Fruit fly (Drosophila melanogaster): Measurements from ENCODE around the gene CG14452.
A peak's percentile ranks its signal among the peaks of the same experiment; 100 is the strongest.

DNA sequence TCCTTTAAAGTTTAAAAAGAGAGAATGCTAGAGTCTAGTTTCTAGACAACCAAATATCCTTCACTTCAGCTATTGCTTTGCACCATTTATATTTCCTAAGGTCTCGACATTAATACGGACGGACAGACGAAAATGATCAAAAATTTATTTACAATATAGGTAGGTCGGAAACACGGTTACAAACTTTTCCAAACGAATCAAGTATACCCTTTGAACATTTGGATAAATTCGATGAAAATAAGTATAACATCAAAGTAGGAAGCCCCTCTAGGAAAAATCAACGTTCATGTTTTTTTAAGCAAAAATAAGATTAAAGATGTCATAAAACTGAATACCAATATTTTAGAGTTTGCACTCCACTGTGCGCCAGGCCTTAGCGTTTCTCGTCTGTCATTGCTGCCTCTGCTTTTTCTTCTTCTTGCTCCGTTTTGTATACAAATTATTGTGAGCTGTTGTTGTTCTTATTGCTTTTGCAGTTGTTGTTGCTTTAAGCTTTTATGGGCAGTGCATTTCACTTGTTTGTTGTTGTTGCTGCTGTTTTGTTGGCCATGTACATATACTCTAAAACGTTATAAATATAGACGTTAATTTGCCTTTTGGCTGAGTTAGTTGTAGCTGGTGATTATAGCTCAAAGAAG is 47.3 kb downstream of the CG14452 start:
- TF ChIP-seq lola (GFP tag; optimal IDR thresholded peaks at IDR 0.05): no peak
- TF ChIP-seq psq (GFP tag; optimal IDR thresholded peaks at IDR 0.05): peak; percentile 7
- no peak for TF ChIP-seq fru (GFP tag; optimal IDR thresholded peaks at IDR 0.05)
- no peak for TF ChIP-seq dl (GFP tag; optimal IDR thresholded peaks at IDR 0.05; ENCODE audit: insufficient read depth in 1 of 2, partially characterized antibody in 2 of 2)
- TF ChIP-seq Myc (optimal IDR thresholded peaks at IDR 0.05): no peak
- no peak for TF ChIP-seq Hr78 (GFP tag; optimal IDR thresholded peaks at IDR 0.05)
- TF ChIP-seq tai (GFP tag; optimal IDR thresholded peaks at IDR 0.05): no peak

All from whole organism, wandering third instar larva.